Worm (Caenorhabditis elegans) whole organism, young adult: ENCODE results near the gene F59D6.1.
"Not testable (repeated sequence)": the region's sequence is repeated elsewhere in the genome, so short reads cannot be mapped to it uniquely, and the experiment has no call there.

ENCODE experiments used
- C06A6.2 ChIP-seq: fragments of 200-800 bp; sonication (Bioruptor generic); conservative IDR thresholded peaks from 2 replicates; pipeline ENCODE4 v1.3.6; 2022; ENCODE audit warnings: missing genetic modification characterization, missing compliant biosample characterization
- F10E7.11 ChIP-seq: sonication (generic microtip); optimal IDR thresholded peaks from 2 replicates; lab custom pipeline; 2017; ENCODE audit warnings: mild to moderate bottlenecking, missing genetic modification characterization, moderate library complexity, missing compliant biosample characterization
- F49E8.2 ChIP-seq: sonication (generic microtip); optimal IDR thresholded peaks from 3 replicates; lab custom pipeline; 2017; ENCODE audit warnings: missing genetic modification characterization, mild to moderate bottlenecking, missing compliant biosample characterization, antibody characterized with exemption, moderate library complexity; ENCODE audit not compliant: insufficient read depth
- T07F8.4 ChIP-seq: sonication (generic microtip); optimal IDR thresholded peaks from 2 replicates; lab custom pipeline; 2016; ENCODE audit warnings: mild to moderate bottlenecking, missing genetic modification characterization, moderate library complexity, missing compliant biosample characterization
- Y56A3A.18 ChIP-seq: fragments of 200-800 bp; sonication (Bioruptor generic); IDR thresholded peaks from 2 replicates; pipeline ENCODE4 v1.3.6; 2022; ENCODE audit warnings: missing genetic modification reagents, missing genetic modification characterization, missing compliant biosample characterization
- Y95B8A.8 ChIP-seq: fragments of 200-800 bp; sonication (Bioruptor generic); IDR thresholded peaks from 2 replicates; pipeline ENCODE4 v1.3.6; 2022; ENCODE audit warnings: missing genetic modification reagents, missing genetic modification characterization, missing compliant biosample characterization
- akir-1 ChIP-seq: fragments of 200-800 bp; sonication (Bioruptor generic); optimal IDR thresholded peaks from 2 replicates; lab custom pipeline; 2018; ENCODE audit warnings: mild to moderate bottlenecking, missing genetic modification characterization, moderate library complexity, missing compliant biosample characterization
- athp-1 ChIP-seq: sonication (generic microtip); optimal IDR thresholded peaks from 2 replicates; lab custom pipeline; 2017; ENCODE audit warnings: mild to moderate bottlenecking, missing genetic modification characterization, missing compliant biosample characterization
- attf-6 ChIP-seq: fragments of 200-800 bp; sonication (Bioruptor generic); IDR thresholded peaks from 2 replicates; pipeline ENCODE4 v1.3.6; 2022; ENCODE audit warnings: missing genetic modification reagents, missing genetic modification characterization, missing compliant biosample characterization
- bed-1 ChIP-seq: fragments of 200-800 bp; sonication (Bioruptor generic); IDR thresholded peaks from 2 replicates; pipeline ENCODE4 v1.3.6; 2022; ENCODE audit warnings: missing genetic modification reagents, missing genetic modification characterization, missing compliant biosample characterization
- bed-2 ChIP-seq: fragments of 200-800 bp; sonication (Bioruptor generic); IDR thresholded peaks from 2 replicates; pipeline ENCODE4 v1.3.6; 2022; ENCODE audit warnings: missing genetic modification reagents, missing genetic modification characterization, missing compliant biosample characterization
- cebp-2 ChIP-seq: fragments of 200-800 bp; sonication (Bioruptor generic); IDR thresholded peaks from 2 replicates; pipeline ENCODE4 v1.3.6; 2022; ENCODE audit warnings: missing genetic modification characterization, missing compliant biosample characterization
- ceh-100 ChIP-seq: fragments of 200-800 bp; sonication (Bioruptor generic); IDR thresholded peaks from 2 replicates; pipeline ENCODE4 v1.3.6; 2022; ENCODE audit warnings: missing genetic modification reagents, missing genetic modification characterization, missing compliant biosample characterization
- egrh-3 ChIP-seq: fragments of 200-800 bp; sonication (Bioruptor generic); IDR thresholded peaks from 2 replicates; pipeline ENCODE4 v1.3.6; 2022; ENCODE audit warnings: missing genetic modification reagents, missing genetic modification characterization, missing compliant biosample characterization
- ets-4 ChIP-seq: fragments of 200-800 bp; sonication (Bioruptor generic); optimal IDR thresholded peaks from 2 replicates; lab custom pipeline; 2018; ENCODE audit warnings: mild to moderate bottlenecking, missing genetic modification characterization, missing compliant biosample characterization
- hlh-26 ChIP-seq: fragments of 200-800 bp; sonication (Bioruptor generic); conservative IDR thresholded peaks from 2 replicates; pipeline ENCODE4 v1.3.6; 2022; ENCODE audit warnings: missing genetic modification reagents, missing genetic modification characterization, missing compliant biosample characterization
- hmg-1.2 ChIP-seq: fragments of 200-800 bp; sonication (Bioruptor generic); IDR thresholded peaks from 2 replicates; pipeline ENCODE4 v1.3.6; 2022; ENCODE audit warnings: missing genetic modification reagents, missing genetic modification characterization, missing compliant biosample characterization
- let-607 ChIP-seq, 2 experiments: fragments of 200-800 bp in 1 of 2; sonication (Bioruptor generic) in 1 of 2; sonication (generic microtip) in 1 of 2; optimal IDR thresholded peaks; 2 replicates each; lab custom pipeline; 2016 to 2018; ENCODE audit warnings: mild to moderate bottlenecking in 2 of 2, missing compliant biosample characterization in 2 of 2, missing genetic modification characterization in 2 of 2, moderate library complexity in 2 of 2, missing genotype in 1 of 2
- lsy-27 ChIP-seq: sonication (generic microtip); optimal IDR thresholded peaks from 2 replicates; lab custom pipeline; 2017; ENCODE audit warnings: missing genetic modification characterization, mild to moderate bottlenecking, missing compliant biosample characterization, antibody characterized with exemption, missing genotype, borderline replicate concordance; ENCODE audit not compliant: insufficient read depth
- madf-3 ChIP-seq: fragments of 200-800 bp; sonication (Bioruptor generic); IDR thresholded peaks from 2 replicates; pipeline ENCODE4 v1.3.6; 2022; ENCODE audit warnings: missing genetic modification reagents, missing genetic modification characterization, missing compliant biosample characterization
- madf-8 ChIP-seq: fragments of 200-800 bp; sonication (Bioruptor generic); conservative IDR thresholded peaks from 2 replicates; pipeline ENCODE4 v1.3.6; 2022; ENCODE audit warnings: missing genetic modification reagents, missing genetic modification characterization, missing compliant biosample characterization
- mcd-1 ChIP-seq: fragments of 200-800 bp; sonication (Bioruptor generic); IDR thresholded peaks from 2 replicates; pipeline ENCODE4 v1.3.6; 2022; ENCODE audit warnings: missing genetic modification reagents, missing genetic modification characterization, missing compliant biosample characterization
- mxl-1 ChIP-seq: sonication (generic microtip); optimal IDR thresholded peaks from 2 replicates; lab custom pipeline; 2016; ENCODE audit warnings: missing genetic modification characterization, missing compliant biosample characterization
- nfyb-1 ChIP-seq: fragments of 200-800 bp; sonication (Bioruptor generic); IDR thresholded peaks from 2 replicates; pipeline ENCODE4 v1.3.6; 2022; ENCODE audit warnings: missing genetic modification reagents, missing genetic modification characterization, missing compliant biosample characterization
- nhr-27 ChIP-seq: fragments of 200-800 bp; sonication (Bioruptor generic); optimal IDR thresholded peaks from 2 replicates; lab custom pipeline; 2018; ENCODE audit warnings: mild to moderate bottlenecking, missing genetic modification characterization, moderate library complexity, missing compliant biosample characterization
- nhr-80 ChIP-seq: sonication (generic microtip); optimal IDR thresholded peaks from 2 replicates; lab custom pipeline; 2016; ENCODE audit warnings: missing genetic modification characterization, missing compliant biosample characterization
- rpc-1 ChIP-seq, 2 experiments: fragments of 150-350 bp in 1 of 2; sonication (generic microtip) in 1 of 2; optimal IDR thresholded peaks; 2 replicates each; lab custom pipeline; 2014 to 2018; ENCODE audit warnings: missing biosample characterization in 1 of 2, missing genetic modification characterization in 1 of 2, missing genetic modification reagents in 1 of 2, missing genotype in 1 of 2
- tbp1 ChIP-seq: fragments of 200-800 bp; sonication (Bioruptor generic); optimal IDR thresholded peaks from 2 replicates; lab custom pipeline; 2018; ENCODE audit warnings: mild to moderate bottlenecking, missing genetic modification characterization, missing compliant biosample characterization
- unc-130 ChIP-seq: sonication (generic microtip); optimal IDR thresholded peaks from 2 replicates; lab custom pipeline; 2016; ENCODE audit warnings: missing genetic modification reagents, missing genetic modification characterization, missing compliant biosample characterization
- zfh-2 ChIP-seq: fragments of 200-800 bp; sonication (Bioruptor generic); conservative IDR thresholded peaks from 2 replicates; pipeline ENCODE4 v1.3.6; 2022; ENCODE audit warnings: missing genetic modification reagents, missing genetic modification characterization, missing compliant biosample characterization
- ztf-3 ChIP-seq: fragments of 200-800 bp; sonication (Bioruptor generic); optimal IDR thresholded peaks from 2 replicates; lab custom pipeline; 2018; ENCODE audit warnings: mild to moderate bottlenecking, missing genetic modification characterization, missing compliant biosample characterization

Gene F59D6.1

ce11 chrV:3046364-3046763 lies 1.4 kb downstream of the F59D6.1 start:
- TF ChIP-seq nfyb-1 (GFP tag; lab: Robert Waterston, UW): no peak
- 0 out of 2 replicates have a peak, but pooled peaks have one; percentile 17 for TF ChIP-seq madf-3
- peak; percentile 78 for TF ChIP-seq zfh-2 (GFP tag; lab: Robert Waterston, UW)
- TF ChIP-seq, all 124 proteins: peak for 2

ce11 chrV:3054254-3054653 lies 9.3 kb downstream of the F59D6.1 start, which contains the start of gene C50H11.8:
Gene C50H11.8 (plus strand): TSS chrV:3054554.
- no peak for TF ChIP-seq lsy-27 (tag; lab: Kevin White, UChicago)
- TF ChIP-seq F10E7.11: no peak
- no peak for TF ChIP-seq akir-1 (GFP tag; lab: Kevin White, UChicago)
- no peak for TF ChIP-seq nhr-27 (tag; lab: Kevin White, UChicago)
- TF ChIP-seq hlh-26 (GFP tag; lab: Robert Waterston, UW): no peak
- no peak for TF ChIP-seq cebp-2 (GFP tag; lab: Robert Waterston, UW)
- TF ChIP-seq hmg-1.2 (GFP tag; lab: Robert Waterston, UW): no peak
- no peak for TF ChIP-seq attf-6 (GFP tag; lab: Robert Waterston, UW)
- TF ChIP-seq tbp1 (GFP tag; lab: Kevin White, UChicago): no peak
- TF ChIP-seq ets-4: no peak
- TF ChIP-seq C06A6.2 (GFP tag; lab: Robert Waterston, UW): no peak

ce11 chrV:3058996-3059395 lies 14.1 kb downstream of the F59D6.1 start, which contains the start of gene str-244:
Gene str-244 (minus strand): TSS chrV:3059096.
- TF ChIP-seq T07F8.4 (no peak), athp-1 (tag; lab: Kevin White, UChicago) (no peak), unc-130 (GFP tag; lab: Kevin White, UChicago) (no peak), Y95B8A.8 (GFP tag; lab: Robert Waterston, UW) (no peak), mxl-1 (tag; lab: Kevin White, UChicago) (no peak), madf-8 (GFP tag; lab: Robert Waterston, UW) (no peak)

- TF ChIP-seq lsy-27 (tag; lab: Kevin White, UChicago) (no peak), mcd-1 (GFP tag; lab: Robert Waterston, UW) (no peak), rpc-1 (optimal IDR thresholded peaks at IDR 0.05; lab: Kevin White, UChicago) (no peak), rpc-1 (tag; optimal IDR thresholded peaks at IDR 0.05; lab: Kevin White, UChicago) (no peak), Y56A3A.18 (GFP tag; lab: Robert Waterston, UW) (no peak), mxl-1 (tag; lab: Kevin White, UChicago) (no peak)
Observed at ce11 chrV:3062078-3062477, 17.1 kb downstream of the F59D6.1 start, which contains the start of gene srt-15. Gene srt-15 (minus strand): TSS chrV:3062178.

- not testable (repeated sequence) for TF ChIP-seq nhr-27 (tag; lab: Kevin White, UChicago); egrh-3 (GFP tag; lab: Robert Waterston, UW); bed-1 (GFP tag; lab: Robert Waterston, UW)
Observed at ce11 chrV:3064418-3064817, 19.5 kb downstream of the F59D6.1 start, which contains the start of gene srt-16. Gene srt-16 (minus strand): TSS chrV:3064518.

ce11 chrV:3065928-3066327 lies 21.0 kb downstream of the F59D6.1 start, which contains the start of gene srh-185:
Gene srh-185 (plus strand): TSS chrV:3066228.
- no peak for TF ChIP-seq nhr-80 (tag; lab: Kevin White, UChicago)
- no peak for TF ChIP-seq let-607 (tag; optimal IDR thresholded peaks at IDR 0.05; lab: Kevin White, UChicago)
- TF ChIP-seq bed-2 (GFP tag; lab: Robert Waterston, UW): no peak
- no peak for TF ChIP-seq ztf-3
- no peak for TF ChIP-seq ceh-100
- no peak for TF ChIP-seq F49E8.2
